Fruit fly (Drosophila melanogaster) Kc167 (cell line): ENCODE measurements around the gene CG10600.

Experiments used
- Myc ChIP-seq: fragments of >200 bp; optimal IDR thresholded peaks from 2 replicates; lab custom pipeline; 2017; ENCODE audit warnings: missing external identifiers
- Sin3A ChIP-seq: fragments of >200 bp; optimal IDR thresholded peaks from 2 replicates; lab custom pipeline; 2018; ENCODE audit warnings: missing external identifiers
- h ChIP-seq: fragments of >200 bp; optimal IDR thresholded peaks from 3 replicates; lab custom pipeline; 2018; ENCODE audit warnings: missing external identifiers
- insv ChIP-seq: fragments of >200 bp; optimal IDR thresholded peaks from 3 replicates; lab custom pipeline; 2018; ENCODE audit warnings: missing external identifiers
- psq ChIP-seq: fragments of >200 bp; optimal IDR thresholded peaks from 2 replicates; lab custom pipeline; 2017; ENCODE audit warnings: missing external identifiers
- ttk ChIP-seq: sonication (Bioruptor generic); optimal IDR thresholded peaks from 2 replicates; lab custom pipeline; 2017; ENCODE audit warnings: missing external identifiers

Gene CG10600

DNA sequence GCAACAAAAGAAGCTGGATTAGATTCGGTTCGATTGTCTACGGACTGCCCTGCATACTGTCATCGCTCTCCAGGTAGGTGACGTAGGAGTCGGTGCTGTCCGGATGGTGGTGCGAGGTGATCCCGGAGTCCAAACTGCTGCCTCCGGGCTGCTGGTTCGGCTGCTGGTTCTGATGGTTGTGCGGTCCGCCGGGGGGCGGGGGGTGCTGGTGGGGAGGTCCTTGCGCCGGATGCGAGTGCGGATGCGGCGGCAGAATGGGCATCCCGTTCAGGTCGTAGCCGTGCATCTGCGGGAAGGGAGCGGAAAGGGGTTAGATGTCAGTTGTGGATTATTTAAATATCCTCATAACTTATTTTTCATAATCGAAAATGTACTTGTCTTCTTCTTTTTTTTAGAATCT, 21.4 kb upstream of the CG10600 start:
- no peak for TF ChIP-seq ttk (lab: Kevin White, UChicago)
- TF ChIP-seq insv = no peak
- no peak for TF ChIP-seq psq
- no peak for TF ChIP-seq Myc (lab: Kevin White, UChicago)
- TF ChIP-seq h = no peak
- TF ChIP-seq Sin3A (lab: Kevin White, UChicago) = no peak

dm6 chr2L:18858661-18859532, 19.4 kb upstream of the CG10600 start, which contains the start of the genes CG10602 and mRpL13:
Gene CG10602, minus strand, starts transcription at chr2L:18859248.
Gene mRpL13, minus strand, starts transcription at chr2L:18859248.
- TF ChIP-seq psq (no peak), ttk (lab: Kevin White, UChicago) (no peak), Myc (lab: Kevin White, UChicago) (no peak), insv (no peak), h (no peak), Sin3A (lab: Kevin White, UChicago) (no peak)

dm6 chr2L:18857635-18858059, 18.2 kb upstream of the CG10600 start:
- TF ChIP-seq ttk (lab: Kevin White, UChicago) = no peak
- no peak for TF ChIP-seq h

DNA sequence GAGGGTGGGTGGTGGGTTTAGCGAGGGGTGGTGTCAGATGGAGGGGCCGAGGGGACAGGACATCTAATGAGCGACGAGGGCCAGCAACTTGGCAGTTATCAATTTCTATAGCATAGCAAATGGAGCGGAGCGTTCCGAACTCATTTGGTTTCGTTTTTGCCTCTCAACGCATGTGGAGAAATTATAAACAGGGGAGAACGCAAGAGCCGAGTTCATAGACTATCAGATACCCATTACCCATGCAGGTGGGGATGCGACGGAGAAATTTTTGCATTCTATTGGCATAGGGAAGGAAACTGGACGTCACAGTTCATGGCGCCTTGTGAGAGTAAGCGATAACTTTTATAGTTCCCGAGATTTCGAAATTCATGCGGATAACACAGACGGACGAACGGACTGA, 12.8 kb upstream of the CG10600 start:
- no peak for TF ChIP-seq insv
- no peak for TF ChIP-seq Sin3A (lab: Kevin White, UChicago)
- no peak for TF ChIP-seq psq
- TF ChIP-seq ttk (lab: Kevin White, UChicago) = no peak
- TF ChIP-seq Myc (lab: Kevin White, UChicago) = no peak
- TF ChIP-seq h = no peak

dm6 chr2L:18846843-18847242, 7.4 kb upstream of the CG10600 start:
- TF ChIP-seq h (no peak), Myc (lab: Kevin White, UChicago) (no peak), psq (no peak), ttk (lab: Kevin White, UChicago) (no peak), insv (no peak), Sin3A (lab: Kevin White, UChicago) (no peak)

DNA sequence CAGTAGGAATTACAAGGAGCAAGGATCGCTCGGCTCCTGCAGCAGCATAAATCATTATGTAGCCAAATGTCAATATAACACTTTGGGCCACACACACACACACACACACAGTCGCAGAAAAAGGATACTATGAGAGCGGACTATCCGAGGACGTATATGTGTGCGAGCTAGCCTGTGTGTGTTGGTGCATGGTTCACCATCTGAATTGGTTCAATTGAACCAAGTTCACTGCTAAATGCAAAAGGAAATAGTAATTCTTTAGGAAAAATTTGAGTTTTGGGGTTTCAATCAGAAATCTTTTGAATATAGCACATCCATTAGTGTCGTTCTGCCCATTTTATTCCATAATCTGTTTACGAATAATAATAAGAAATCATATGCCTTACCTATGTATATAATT, 6.7 kb upstream of the CG10600 start:
- TF ChIP-seq h (no peak), insv (no peak), Sin3A (lab: Kevin White, UChicago) (no peak), ttk (lab: Kevin White, UChicago) (no peak), psq (no peak), Myc (lab: Kevin White, UChicago) (no peak)

dm6 chr2L:18844917-18845509, 5.5 kb upstream of the CG10600 start, which contains the start of gene CG17321:
Gene CG17321, plus strand, starts transcription at chr2L:18845184.
- TF ChIP-seq h (no peak), Sin3A (lab: Kevin White, UChicago) (no peak), Myc (lab: Kevin White, UChicago) (no peak), psq (no peak), insv (no peak), ttk (lab: Kevin White, UChicago) (no peak)

DNA sequence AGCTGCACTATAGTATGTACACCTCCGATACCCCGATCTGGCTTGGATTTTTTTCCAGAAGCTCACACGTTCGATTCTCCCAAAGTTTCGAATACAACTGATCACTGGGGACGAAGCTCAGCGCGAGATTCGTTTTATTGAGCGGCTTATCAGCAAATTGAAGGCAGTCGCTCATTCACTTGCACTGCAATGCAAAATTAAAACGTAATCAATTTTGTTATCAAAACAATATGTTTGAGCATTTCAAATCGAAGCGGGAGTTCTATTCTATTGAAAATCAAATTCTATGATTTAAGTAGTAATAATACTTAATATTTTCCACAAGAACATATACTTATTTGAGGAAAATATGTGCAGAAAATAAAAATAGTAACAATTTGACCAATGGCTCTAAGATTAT, 5.0 kb upstream of the CG10600 start, which contains the start of gene CG33120:
Gene CG33120, minus strand, starts transcription at position 101 of the 400 bp plus-strand sequence.
- no peak for TF ChIP-seq Sin3A (lab: Kevin White, UChicago)
- TF ChIP-seq ttk (lab: Kevin White, UChicago) = no peak
- TF ChIP-seq h = no peak
- no peak for TF ChIP-seq insv
- no peak for TF ChIP-seq Myc (lab: Kevin White, UChicago)
- TF ChIP-seq psq = no peak

DNA sequence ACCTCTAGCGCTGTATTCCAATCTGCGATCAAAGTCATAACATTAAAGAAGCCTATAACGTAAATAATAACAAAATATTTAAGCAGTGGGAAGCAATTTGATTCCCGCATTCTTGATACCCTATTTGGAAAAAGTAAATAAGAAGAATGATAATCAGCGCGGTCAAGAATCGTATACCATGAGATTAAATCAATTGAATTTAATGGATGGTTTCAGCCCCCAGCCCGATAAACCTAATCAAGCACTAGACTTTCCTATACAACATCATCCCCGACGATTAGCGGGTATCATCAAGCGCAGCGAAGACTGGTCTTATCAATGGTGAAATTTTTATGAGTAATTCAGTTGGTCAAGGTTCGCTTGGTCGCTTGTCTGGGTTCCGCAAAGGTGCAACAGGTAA, 4.1 kb upstream of the CG10600 start:
- TF ChIP-seq Myc (lab: Kevin White, UChicago) (no peak), h (no peak), insv (no peak), Sin3A (lab: Kevin White, UChicago) (no peak), psq (no peak), ttk (lab: Kevin White, UChicago) (no peak)

DNA sequence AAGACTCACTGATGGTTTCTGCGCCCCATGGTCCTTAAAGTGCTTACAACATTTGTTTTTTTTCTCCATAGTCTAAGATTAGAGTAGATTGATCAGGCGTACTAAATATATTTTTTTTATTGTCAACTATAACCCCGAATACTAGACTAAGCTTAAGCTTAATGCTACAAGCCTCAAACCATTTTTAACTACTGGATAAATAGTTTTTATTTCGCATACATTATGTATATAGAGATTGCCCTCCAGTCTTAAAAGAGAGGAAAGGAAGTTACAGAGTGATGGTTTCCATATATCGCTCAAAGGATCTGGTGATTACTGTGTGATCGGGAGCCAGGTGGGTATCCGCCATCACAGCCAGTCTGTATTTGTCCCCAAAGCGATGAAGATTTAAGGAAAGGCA, 1.7 kb upstream of the CG10600 start, which contains the start of gene CG31752:
Gene CG31752, minus strand, starts transcription at position 101 of the 400 bp plus-strand sequence.
- no peak for TF ChIP-seq insv
- no peak for TF ChIP-seq ttk (lab: Kevin White, UChicago)
- TF ChIP-seq Sin3A (lab: Kevin White, UChicago) = no peak
- no peak for TF ChIP-seq h
- no peak for TF ChIP-seq Myc (lab: Kevin White, UChicago)
- no peak for TF ChIP-seq psq

DNA sequence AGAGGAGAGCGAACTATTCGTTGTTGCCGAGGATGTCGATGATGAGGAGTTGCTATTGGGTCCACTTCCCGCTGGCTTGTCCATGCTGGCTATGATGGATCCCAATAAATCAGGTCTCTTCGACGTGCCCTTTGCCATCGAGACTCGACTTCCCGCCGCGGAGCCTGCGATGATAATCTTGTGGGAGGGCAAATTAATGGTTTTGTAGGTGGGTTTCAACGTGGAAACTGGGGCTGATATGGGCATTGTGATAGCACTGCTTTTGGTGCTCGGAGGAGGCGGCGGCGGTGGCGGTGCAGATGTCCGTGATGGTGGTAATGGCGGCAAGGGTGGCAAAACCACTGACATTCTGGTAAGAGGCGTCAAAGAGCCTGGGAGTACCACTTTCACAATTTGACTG, 5.0 kb downstream of the CG10600 start:
- TF ChIP-seq Sin3A (lab: Kevin White, UChicago) (no peak), psq (no peak), insv (no peak), Myc (lab: Kevin White, UChicago) (no peak)

DNA sequence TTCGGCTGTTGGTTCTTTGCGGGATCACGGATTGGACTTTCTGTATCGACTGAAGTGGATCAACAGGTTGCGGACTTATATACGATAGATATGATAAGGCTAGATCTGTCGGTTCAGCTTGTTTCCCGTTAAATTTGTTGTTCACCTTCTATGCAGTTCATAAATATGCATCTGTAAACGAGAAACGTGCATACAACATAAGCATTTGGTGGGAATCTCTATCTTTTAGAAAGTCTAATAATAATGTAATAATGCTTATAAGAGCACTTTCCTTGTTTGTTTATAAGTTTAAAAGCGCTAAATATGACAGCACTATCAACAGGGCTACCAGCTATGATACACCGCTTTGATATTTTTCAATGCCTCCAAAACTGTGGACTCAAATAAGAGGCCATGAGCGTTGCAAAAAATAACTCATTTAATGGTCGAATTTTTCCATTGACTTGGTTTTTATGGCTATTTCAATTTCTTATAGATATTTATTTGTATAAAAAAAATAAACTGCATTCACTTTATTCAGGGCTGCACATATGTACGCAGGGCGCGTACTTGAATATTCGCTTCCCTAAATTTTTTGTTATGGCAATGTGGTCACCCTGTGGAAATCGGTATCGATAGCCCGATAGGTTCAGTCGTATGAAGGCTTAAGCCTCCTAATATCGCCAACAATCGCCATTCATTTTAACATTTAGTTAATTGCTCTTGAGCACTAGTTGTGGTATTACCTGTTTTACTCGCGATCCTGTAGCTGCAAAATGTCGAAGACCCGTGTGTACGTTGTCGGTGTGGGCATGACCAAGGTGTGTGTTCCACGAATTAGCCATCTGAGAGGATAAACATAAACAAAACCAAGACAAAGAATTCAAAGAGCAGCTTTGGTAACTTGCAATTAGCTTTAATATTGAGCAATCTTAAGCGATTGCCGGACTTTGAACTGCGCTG, 8.6 kb downstream of the CG10600 start, which contains the start of the genes CG17597 and ScpX:
Gene CG17597, minus strand, starts transcription at position 567 of the 942 bp plus-strand sequence.
Gene ScpX, plus strand, starts transcription at position 643 of the 942 bp plus-strand sequence.
- TF ChIP-seq h (no peak), insv (no peak), psq (no peak), Myc (lab: Kevin White, UChicago) (no peak), ttk (lab: Kevin White, UChicago) (no peak), Sin3A (lab: Kevin White, UChicago) (no peak)
